Worm (Caenorhabditis elegans): Measurements from ENCODE around the gene T28F3.5.

- TF ChIP-seq dpl-1 (GFP tag; optimal IDR thresholded peaks at IDR 0.05), result no peak
- TF ChIP-seq sdz-38 (tag; optimal IDR thresholded peaks at IDR 0.05), result no peak
- TF ChIP-seq pha-4 (tag; optimal IDR thresholded peaks at IDR 0.05), result no peak
- no peak for TF ChIP-seq ztf-18 (tag; optimal IDR thresholded peaks at IDR 0.05)
These were observed 40.4 kb downstream of the T28F3.5 start, which contains the start of gene C49C3.8 for ce11 chrIV:17335031-17335430.

Data from whole organism, young adult.